Fruit fly (Drosophila melanogaster) whole organism, embryonic: ENCODE data around the gene kdn.

Experiments
- Adf1 ChIP-seq: fragments of 200-800 bp; sonication (Bioruptor generic); IDR thresholded peaks from 2 replicates; pipeline ENCODE4 v1.3.6; 2022; ENCODE audit warnings: missing biosample characterization, missing genetic modification characterization
- Blimp-1 ChIP-seq: fragments of 200-800 bp; sonication (Bioruptor generic); optimal IDR thresholded peaks from 3 replicates; lab custom pipeline; 2018; ENCODE audit warnings: missing biosample characterization, missing genetic modification characterization, mild to moderate bottlenecking, moderate library complexity, missing genetic modification reagents
- CG12236 ChIP-seq: fragments of 200-800 bp; sonication (Bioruptor generic); optimal IDR thresholded peaks from 2 replicates; lab custom pipeline; 2016; ENCODE audit warnings: missing biosample characterization, missing genetic modification characterization
- CG13287 ChIP-seq: fragments of 200-800 bp; sonication (Bioruptor generic); IDR thresholded peaks from 2 replicates; pipeline ENCODE4 v1.3.6; 2022; ENCODE audit warnings: missing biosample characterization, missing genetic modification characterization; ENCODE audit not compliant: partially characterized antibody
- CG13424 ChIP-seq: fragments of 200-800 bp; sonication (Bioruptor generic); optimal IDR thresholded peaks from 2 replicates; lab custom pipeline; 2019; ENCODE audit warnings: missing biosample characterization, mild to moderate bottlenecking, missing genetic modification characterization, moderate library complexity
- CG1647 ChIP-seq: fragments of 200-800 bp; sonication (Bioruptor generic); optimal IDR thresholded peaks from 3 replicates; lab custom pipeline; 2016; ENCODE audit warnings: missing biosample characterization, missing genetic modification characterization
- CG17359 ChIP-seq: fragments of 200-800 bp; sonication (Bioruptor generic); optimal IDR thresholded peaks from 3 replicates; lab custom pipeline; 2018; ENCODE audit warnings: missing biosample characterization, mild to moderate bottlenecking, missing genetic modification characterization, moderate library complexity
- CG2712 ChIP-seq: fragments of 200-800 bp; optimal IDR thresholded peaks from 3 replicates; lab custom pipeline; 2019; ENCODE audit warnings: missing biosample characterization, mild to moderate bottlenecking, missing genetic modification characterization, moderate library complexity
- CG30403 ChIP-seq: fragments of 200-800 bp; sonication (Bioruptor generic); optimal IDR thresholded peaks from 3 replicates; lab custom pipeline; 2016; ENCODE audit warnings: missing biosample characterization, missing genetic modification characterization
- CG34224 ChIP-seq: fragments of 200-800 bp; sonication (Bioruptor generic); IDR thresholded peaks from 3 replicates; pipeline ENCODE4 v1.3.6; 2022; ENCODE audit warnings: missing biosample characterization, missing genetic modification characterization; ENCODE audit not compliant: partially characterized antibody
- CG3847 ChIP-seq: fragments of 200-800 bp; sonication (Bioruptor generic); IDR thresholded peaks from 2 replicates; pipeline ENCODE4 v1.3.6; 2022; ENCODE audit warnings: missing biosample characterization, missing genetic modification characterization
- CG4820 ChIP-seq: fragments of 200-800 bp; sonication (Bioruptor generic); optimal IDR thresholded peaks from 3 replicates; lab custom pipeline; 2016; ENCODE audit warnings: missing biosample characterization, missing genetic modification characterization
- CG7271 ChIP-seq: fragments of 200-800 bp; sonication (Bioruptor generic); optimal IDR thresholded peaks from 2 replicates; lab custom pipeline; 2018; ENCODE audit warnings: missing biosample characterization, mild to moderate bottlenecking, missing genetic modification characterization, moderate library complexity
- CG9609 ChIP-seq: fragments of 200-800 bp; sonication (Bioruptor generic); optimal IDR thresholded peaks from 3 replicates; lab custom pipeline; 2016; ENCODE audit warnings: missing biosample characterization, missing genetic modification characterization
- CG9932 ChIP-seq: fragments of 200-800 bp; sonication (Bioruptor generic); IDR thresholded peaks from 2 replicates; pipeline ENCODE4 v1.3.6; 2022; ENCODE audit warnings: missing biosample characterization, missing genetic modification characterization
- CrebB ChIP-seq: fragments of 200-800 bp; sonication (Bioruptor generic); optimal IDR thresholded peaks from 3 replicates; lab custom pipeline; 2018; ENCODE audit warnings: missing biosample characterization, mild to moderate bottlenecking, missing genetic modification characterization
- D19B ChIP-seq: fragments of 200-800 bp; sonication (Bioruptor generic); optimal IDR thresholded peaks from 2 replicates; lab custom pipeline; 2017; ENCODE audit warnings: missing biosample characterization, mild to moderate bottlenecking, missing genetic modification characterization
- Dbx ChIP-seq: fragments of 200-800 bp; sonication (Bioruptor generic); IDR thresholded peaks from 3 replicates; pipeline ENCODE4 v1.3.6; 2022; ENCODE audit warnings: missing biosample characterization, missing genetic modification characterization
- Fer2 ChIP-seq: fragments of 200-800 bp; sonication (Bioruptor generic); optimal IDR thresholded peaks from 2 replicates; lab custom pipeline; 2018; ENCODE audit warnings: missing biosample characterization, mild to moderate bottlenecking, missing genetic modification characterization, moderate library complexity
- GATAe ChIP-seq: fragments of 200-800 bp; sonication (Bioruptor generic); conservative IDR thresholded peaks from 2 replicates; pipeline ENCODE4 v1.3.6; 2022; ENCODE audit warnings: missing biosample characterization, missing genetic modification characterization
- Hmr ChIP-seq: fragments of 200-800 bp; sonication (Bioruptor generic); optimal IDR thresholded peaks from 3 replicates; lab custom pipeline; 2017; ENCODE audit warnings: mild to moderate bottlenecking, missing biosample characterization, missing genetic modification reagents, missing genetic modification characterization
- Hmx ChIP-seq: fragments of 200-800 bp; sonication (Bioruptor generic); optimal IDR thresholded peaks from 2 replicates; lab custom pipeline; 2016; ENCODE audit warnings: missing biosample characterization, missing genetic modification characterization
- Hr51 ChIP-seq, 2 experiments: fragments of 200-800 bp; sonication (Bioruptor generic); optimal IDR thresholded peaks; 2 replicates in 1 of 2; 3 replicates in 1 of 2; lab custom pipeline; 2016 to 2018; ENCODE audit warnings: missing biosample characterization in 2 of 2, missing genetic modification characterization in 2 of 2, mild to moderate bottlenecking in 1 of 2, moderate library complexity in 1 of 2
- PHDP ChIP-seq: fragments of 200-800 bp; sonication (Bioruptor generic); optimal IDR thresholded peaks from 3 replicates; lab custom pipeline; 2018; ENCODE audit warnings: missing biosample characterization, mild to moderate bottlenecking, missing genetic modification characterization, moderate library complexity
- Trl ChIP-seq, 3 experiments: fragments of >200 bp in 2 of 3; fragments of 200-800 bp in 1 of 3; sonication (Bioruptor generic) in 1 of 3; optimal IDR thresholded peaks; 2 replicates in 1 of 3; 3 replicates in 2 of 3; lab custom pipeline; 2016 to 2017; ENCODE audit warnings: missing biosample characterization in 1 of 3, missing genetic modification characterization in 1 of 3
- ab ChIP-seq: fragments of 200-800 bp; sonication (Bioruptor generic); optimal IDR thresholded peaks from 2 replicates; lab custom pipeline; 2016; ENCODE audit warnings: missing biosample characterization, missing genetic modification characterization
- abd-A ChIP-seq: fragments of 200-800 bp; sonication (Bioruptor generic); optimal IDR thresholded peaks from 3 replicates; lab custom pipeline; 2019; ENCODE audit warnings: missing biosample characterization, mild to moderate bottlenecking, missing genetic modification characterization, moderate library complexity
- chif ChIP-seq, 2 experiments: fragments of 200-800 bp; sonication (Bioruptor generic); optimal IDR thresholded peaks; 3 replicates each; lab custom pipeline; 2016; ENCODE audit warnings: missing biosample characterization in 2 of 2, missing genetic modification characterization in 2 of 2
- corto ChIP-seq: fragments of 200-800 bp; sonication (Bioruptor generic); optimal IDR thresholded peaks from 2 replicates; lab custom pipeline; 2016; ENCODE audit warnings: missing biosample characterization, mild to moderate bottlenecking, missing genetic modification characterization, moderate library complexity
- cwo ChIP-seq: fragments of 200-800 bp; sonication (Bioruptor generic); optimal IDR thresholded peaks from 3 replicates; lab custom pipeline; 2017; ENCODE audit warnings: missing biosample characterization, missing genetic modification characterization, mild to moderate bottlenecking, moderate library complexity, missing genetic modification reagents
- dimm ChIP-seq: fragments of 200-800 bp; sonication (Bioruptor generic); IDR thresholded peaks from 2 replicates; pipeline ENCODE4 v1.3.6; 2022; ENCODE audit warnings: missing biosample characterization, missing genetic modification characterization
- dmrt99B ChIP-seq: fragments of 200-800 bp; sonication (Bioruptor generic); optimal IDR thresholded peaks from 2 replicates; lab custom pipeline; 2018; ENCODE audit warnings: missing biosample characterization, mild to moderate bottlenecking, missing genetic modification characterization, moderate library complexity
- en ChIP-seq: fragments of 200-800 bp; sonication (Bioruptor generic); optimal IDR thresholded peaks from 2 replicates; lab custom pipeline; 2016; ENCODE audit warnings: missing biosample characterization, missing genetic modification characterization
- eyg ChIP-seq: fragments of 200-800 bp; sonication (Bioruptor generic); optimal IDR thresholded peaks from 3 replicates; lab custom pipeline; 2016; ENCODE audit warnings: missing biosample characterization, missing genetic modification characterization
- fd3F ChIP-seq: fragments of 200-800 bp; sonication (Bioruptor generic); optimal IDR thresholded peaks from 2 replicates; lab custom pipeline; 2018; ENCODE audit warnings: missing biosample characterization, mild to moderate bottlenecking, missing genetic modification characterization, moderate library complexity
- gem ChIP-seq: fragments of 200-800 bp; sonication (Bioruptor generic); optimal IDR thresholded peaks from 2 replicates; lab custom pipeline; 2019; ENCODE audit warnings: missing biosample characterization, mild to moderate bottlenecking, missing genetic modification characterization, moderate library complexity
- h ChIP-seq: fragments of >200 bp; optimal IDR thresholded peaks from 2 replicates; lab custom pipeline; 2017
- lab ChIP-seq: fragments of 200-800 bp; sonication (Bioruptor generic); optimal IDR thresholded peaks from 3 replicates; lab custom pipeline; 2017; ENCODE audit warnings: missing biosample characterization, missing genetic modification characterization, mild to moderate bottlenecking, moderate library complexity, missing genetic modification reagents
- nmo ChIP-seq: fragments of 200-800 bp; sonication (Bioruptor generic); optimal IDR thresholded peaks from 2 replicates; lab custom pipeline; 2018; ENCODE audit warnings: missing biosample characterization, mild to moderate bottlenecking, missing genetic modification characterization, moderate library complexity
- pan ChIP-seq, 4 experiments: fragments of >200 bp in 3 of 4; fragments of 200-800 bp in 1 of 4; sonication (Bioruptor generic) in 1 of 4; optimal IDR thresholded peaks in 3 of 4; IDR thresholded peaks in 1 of 4; 2 replicates each; pipeline versions ENCODE4 v1.3.6 to Lab custom; 2017 to 2022; ENCODE audit warnings: missing biosample characterization in 2 of 4, missing genetic modification characterization in 2 of 4, mixed read lengths in 1 of 4
- pnt ChIP-seq: fragments of 200-800 bp; sonication (Bioruptor generic); optimal IDR thresholded peaks from 3 replicates; lab custom pipeline; 2016; ENCODE audit warnings: missing biosample characterization, missing genetic modification characterization
- rib ChIP-seq: fragments of 200-800 bp; sonication (Bioruptor generic); IDR thresholded peaks from 2 replicates; pipeline ENCODE4 v1.3.6; 2022; ENCODE audit warnings: missing biosample characterization, missing genetic modification characterization
- slbo ChIP-seq: fragments of 200-800 bp; sonication (Bioruptor generic); IDR thresholded peaks from 2 replicates; pipeline ENCODE4 v1.3.6; 2022; ENCODE audit warnings: missing biosample characterization, missing genetic modification characterization
- unpg ChIP-seq: fragments of 200-800 bp; sonication (Bioruptor generic); optimal IDR thresholded peaks from 3 replicates; lab custom pipeline; 2018; ENCODE audit warnings: missing biosample characterization, mild to moderate bottlenecking, missing genetic modification characterization, moderate library complexity
- zfh2 ChIP-seq: fragments of 200-800 bp; sonication (Bioruptor generic); optimal IDR thresholded peaks from 2 replicates; lab custom pipeline; 2016; ENCODE audit warnings: missing biosample characterization, missing genetic modification characterization

The kdn gene

DNA sequence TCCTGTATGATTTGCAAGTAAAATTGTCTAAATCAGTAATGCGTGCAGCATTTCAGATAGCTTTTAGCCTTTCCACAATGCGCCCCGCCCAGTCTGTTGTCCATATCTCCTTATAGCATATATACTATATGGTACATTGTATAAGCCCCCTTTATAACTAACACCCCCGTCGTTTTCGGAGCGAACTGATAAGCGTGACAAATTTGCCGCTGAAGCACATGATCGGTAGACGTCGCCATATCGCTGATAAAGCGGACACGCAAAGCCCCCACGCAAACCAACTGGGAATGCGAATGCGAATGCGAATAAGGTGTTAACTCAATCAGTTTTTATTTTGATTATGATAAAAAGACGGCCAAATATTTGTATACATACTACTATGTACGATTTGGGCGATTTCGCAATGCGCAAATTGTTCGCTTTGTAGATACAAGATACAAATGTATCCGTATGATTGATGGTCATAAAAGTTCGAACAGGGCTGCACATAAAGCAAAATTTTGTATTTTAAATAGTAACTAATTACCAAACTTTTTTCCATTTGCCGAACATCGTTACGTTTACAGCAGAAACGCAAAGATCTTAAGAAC lies 4.8 kb downstream of the kdn start (continued):
- TF ChIP-seq PHDP (tag; lab: Kevin White, UChicago) (no peak), Fer2 (tag; lab: Kevin White, UChicago) (no peak), CG3847 (GFP tag; lab: Robert Waterston, UW) (no peak), Trl (optimal IDR thresholded peaks at IDR 0.05; lab: Kevin White, UChicago) (no peak), Trl (GFP tag; optimal IDR thresholded peaks at IDR 0.05; lab: Kevin White, UChicago) (no peak), en (GFP tag; lab: Kevin White, UChicago) (no peak), CG13287 (GFP tag; lab: Robert Waterston, UW) (no peak), CG7271 (tag; lab: Kevin White, UChicago) (no peak), CG34224 (GFP tag; lab: Robert Waterston, UW) (no peak), Blimp-1 (GFP tag; lab: Kevin White, UChicago) (no peak), pan (optimal IDR thresholded peaks at IDR 0.05; lab: Kevin White, UChicago) (no peak), pan (GFP tag; optimal IDR thresholded peaks at IDR 0.05 in 1 of 2, IDR thresholded peaks at IDR 0.05 in 1 of 2) (no peak), CrebB (no peak), nmo (GFP tag; lab: Kevin White, UChicago) (no peak), corto (GFP tag; lab: Kevin White, UChicago) (no peak), rib (GFP tag; lab: Robert Waterston, UW) (peak; percentile 9; the same call in 1 of the 2 replicates), dimm (GFP tag; lab: Robert Waterston, UW) (no peak)

- TF ChIP-seq Hmr (GFP tag; lab: Kevin White, UChicago) (peak; percentile 31), h (lab: Kevin White, UChicago) (no peak), zfh2 (GFP tag; lab: Kevin White, UChicago) (peak; percentile 11), Dbx (0 out of 3 replicates have a peak, but pooled peaks have one; percentile 15), CG2712 (tag; lab: Kevin White, UChicago) (peak; percentile 16), abd-A (tag; lab: Kevin White, UChicago) (peak; percentile 15), dmrt99B (tag; lab: Kevin White, UChicago) (peak; percentile 27), CG9609 (GFP tag; lab: Kevin White, UChicago) (no peak), eyg (GFP tag; lab: Kevin White, UChicago) (no peak), Hmx (no peak), unpg (no peak), cwo (peak; percentile 92), GATAe (GFP tag; lab: Robert Waterston, UW) (peak; percentile 93), CG9932 (GFP tag; lab: Robert Waterston, UW) (0 out of 2 replicates have a peak, but pooled peaks have one; percentile 25), CG3847 (GFP tag; lab: Robert Waterston, UW) (peak; percentile 20; the same call in 1 of the 2 replicates), Adf1 (GFP tag; lab: Robert Waterston, UW) (peak; percentile 31; the same call in 1 of the 2 replicates), CG12236 (GFP tag; lab: Kevin White, UChicago) (no peak), gem (peak; percentile 50), fd3F (GFP tag; lab: Kevin White, UChicago) (peak; percentile 7), CG1647 (GFP tag; lab: Kevin White, UChicago) (no peak), CG13424 (tag; lab: Kevin White, UChicago) (peak; percentile 10), PHDP (tag; lab: Kevin White, UChicago) (peak; percentile 21), D19B (GFP tag; lab: Kevin White, UChicago) (peak; percentile 3), CG30403 (peak; percentile 18), pnt (GFP tag; lab: Kevin White, UChicago) (no peak), CG13287 (GFP tag; lab: Robert Waterston, UW) (0 out of 2 replicates have a peak, but pooled peaks have one; percentile 9), ab (GFP tag; lab: Kevin White, UChicago) (no peak), lab (GFP tag; lab: Kevin White, UChicago) (peak; percentile 22), slbo (GFP tag; lab: Robert Waterston, UW) (0 out of 2 replicates have a peak, but pooled peaks have one; percentile 21), chif (GFP tag; optimal IDR thresholded peaks at IDR 0.05; lab: Kevin White, UChicago) (no peak), CG4820 (GFP tag; lab: Kevin White, UChicago) (no peak), Hr51 (GFP tag; optimal IDR thresholded peaks at IDR 0.05; lab: Kevin White, UChicago) (peak in 1 of 2 experiments; percentile 42), CG17359 (tag; lab: Kevin White, UChicago) (peak; percentile 9)
These were observed 6.4 kb downstream of the kdn start for dm6 chrX:6356748-6357397.
